Fruit fly (Drosophila melanogaster): ENCODE results near the gene CG6462.

CG6462 gene

dm6 chr3L:6085157-6085556, 48.2 kb downstream of the CG6462 start (continued):
- TF ChIP-seq Sox14 (GFP tag; optimal IDR thresholded peaks at IDR 0.05) = peak; percentile 41
- TF ChIP-seq CG11902 (GFP tag; optimal IDR thresholded peaks at IDR 0.05) = no peak
- TF ChIP-seq Hr4 (GFP tag; optimal IDR thresholded peaks at IDR 0.05) = peak; percentile 46
- TF ChIP-seq Blimp-1 (GFP tag; optimal IDR thresholded peaks at IDR 0.05) = no peak
- TF ChIP-seq CG6163 (GFP tag; IDR thresholded peaks at IDR 0.05) = 0 out of 3 replicates have a peak, but pooled peaks have one; percentile 5
- TF ChIP-seq Eip75B (GFP tag; optimal IDR thresholded peaks at IDR 0.05) = no peak
- no peak for TF ChIP-seq CG7368 (GFP tag; optimal IDR thresholded peaks at IDR 0.05)
- TF ChIP-seq spab (GFP tag; optimal IDR thresholded peaks at IDR 0.05) = peak; percentile 46

- TF ChIP-seq CG10631 (GFP tag; optimal IDR thresholded peaks at IDR 0.05) = peak; percentile 36
- no peak for TF ChIP-seq CG10669 (GFP tag; optimal IDR thresholded peaks at IDR 0.05)
- TF ChIP-seq fkh (GFP tag; optimal IDR thresholded peaks at IDR 0.05) = no peak
- TF ChIP-seq topi (GFP tag; optimal IDR thresholded peaks at IDR 0.05) = no peak
- TF ChIP-seq CG34406 (GFP tag; optimal IDR thresholded peaks at IDR 0.05) = no peak
- TF ChIP-seq achi (GFP tag; optimal IDR thresholded peaks at IDR 0.05) = peak; percentile 23
- TF ChIP-seq Lpt (GFP tag; optimal IDR thresholded peaks at IDR 0.05) = no peak
- no peak for TF ChIP-seq CG11294 (GFP tag; IDR thresholded peaks at IDR 0.05)
- TF ChIP-seq Hr4 (GFP tag; optimal IDR thresholded peaks at IDR 0.05) = peak; percentile 41
- TF ChIP-seq CG8119 (GFP tag; IDR thresholded peaks at IDR 0.05) = 0 out of 3 replicates have a peak, but pooled peaks have one; percentile 26
- TF ChIP-seq Ets96B (tag; optimal IDR thresholded peaks at IDR 0.05) = no peak
- peak; percentile 37 for TF ChIP-seq OdsH (GFP tag; optimal IDR thresholded peaks at IDR 0.05)
- TF ChIP-seq CG4318 (GFP tag; optimal IDR thresholded peaks at IDR 0.05) = peak; percentile 6
- TF ChIP-seq Met (GFP tag; optimal IDR thresholded peaks at IDR 0.05) = peak; percentile 20
- no peak for TF ChIP-seq salr (GFP tag; optimal IDR thresholded peaks at IDR 0.05)
- no peak for TF ChIP-seq Smox (GFP tag; optimal IDR thresholded peaks at IDR 0.05)
- TF ChIP-seq CG32006 (GFP tag; optimal IDR thresholded peaks at IDR 0.05) = peak; percentile 58
- peak; percentile 50; the same call in 1 of the 3 replicates for TF ChIP-seq eg (GFP tag; IDR thresholded peaks at IDR 0.05)
- no peak for TF ChIP-seq CG6808 (GFP tag; optimal IDR thresholded peaks at IDR 0.05)
- no peak for TF ChIP-seq CG3032 (tag; optimal IDR thresholded peaks at IDR 0.05)
- TF ChIP-seq acj6 (GFP tag; optimal IDR thresholded peaks at IDR 0.05) = peak; percentile 40
- TF ChIP-seq CG11762 (GFP tag; optimal IDR thresholded peaks at IDR 0.05; ENCODE audit: insufficient read depth) = no peak
- TF ChIP-seq lz (GFP tag; optimal IDR thresholded peaks at IDR 0.05) = no peak
- no peak for TF ChIP-seq CG31627 (GFP tag; optimal IDR thresholded peaks at IDR 0.05)
- peak; percentile 2 for TF ChIP-seq Hr39 (GFP tag; optimal IDR thresholded peaks at IDR 0.05)
- TF ChIP-seq CG6163 (GFP tag; IDR thresholded peaks at IDR 0.05) = no peak
- TF ChIP-seq CG15336 (GFP tag; IDR thresholded peaks at IDR 0.05) = peak; percentile 48
- TF ChIP-seq pdm3 (GFP tag; optimal IDR thresholded peaks at IDR 0.05) = peak; percentile 40
- no peak for TF ChIP-seq Sox15 (GFP tag; optimal IDR thresholded peaks at IDR 0.05)
- TF ChIP-seq Eip78C (GFP tag) = peak; percentile 49
- TF ChIP-seq CG9139 (GFP tag; optimal IDR thresholded peaks at IDR 0.05) = no peak
- TF ChIP-seq net (GFP tag; optimal IDR thresholded peaks at IDR 0.05) = no peak
- no peak for TF ChIP-seq CG3919 (GFP tag; optimal IDR thresholded peaks at IDR 0.05)
- TF ChIP-seq CG6792 (GFP tag; optimal IDR thresholded peaks at IDR 0.05) = no peak
- TF ChIP-seq esn (GFP tag; optimal IDR thresholded peaks at IDR 0.05) = no peak
- no peak for TF ChIP-seq CG8632 (GFP tag; optimal IDR thresholded peaks at IDR 0.05)
Observed at dm6 chr3L:6085988-6086387, 49.1 kb downstream of the CG6462 start.
